Fruit fly (Drosophila melanogaster): Measurements from ENCODE around the gene oc.

Gene oc

dm6 chrX:8665576-8666297, 15.3 kb upstream of the oc start (continued):
- no peak for TF ChIP-seq NFAT (GFP tag; IDR thresholded peaks at IDR 0.05)
- no peak for TF ChIP-seq schlank (tag; optimal IDR thresholded peaks at IDR 0.05)
- no peak for TF ChIP-seq onecut (GFP tag; IDR thresholded peaks at IDR 0.05)
- TF ChIP-seq CG2712 (tag; optimal IDR thresholded peaks at IDR 0.05), result peak; percentile 59
- TF ChIP-seq Side (GFP tag; optimal IDR thresholded peaks at IDR 0.05), result no peak
- peak; percentile 20 for TF ChIP-seq CG8924 (tag; optimal IDR thresholded peaks at IDR 0.05)
- TF ChIP-seq zf30C (GFP tag; optimal IDR thresholded peaks at IDR 0.05), result peak; percentile 71
- TF ChIP-seq lola (GFP tag; optimal IDR thresholded peaks at IDR 0.05), result peak in 1 of 3 experiments; percentile 47
- no peak for TF ChIP-seq Ravus (GFP tag; IDR thresholded peaks at IDR 0.05)
- peak; percentile 25 for TF ChIP-seq CG10267 (tag; optimal IDR thresholded peaks at IDR 0.05)
- TF ChIP-seq CG3163 (GFP tag; optimal IDR thresholded peaks at IDR 0.05), result no peak
- no peak for TF ChIP-seq CG32767 (GFP tag; IDR thresholded peaks at IDR 0.05)
- TF ChIP-seq D (optimal IDR thresholded peaks at IDR 0.05), result no peak
- TF ChIP-seq D (GFP tag; optimal IDR thresholded peaks at IDR 0.05), result no peak
- TF ChIP-seq az2 (GFP tag; optimal IDR thresholded peaks at IDR 0.05), result no peak
- TF ChIP-seq gro (GFP tag; optimal IDR thresholded peaks at IDR 0.05), result no peak
- peak; percentile 18 for TF ChIP-seq CG12391 (tag; optimal IDR thresholded peaks at IDR 0.05)
- no peak for TF ChIP-seq Xbp1 (GFP tag; optimal IDR thresholded peaks at IDR 0.05)
- no peak for TF ChIP-seq Sry-β (GFP tag; optimal IDR thresholded peaks at IDR 0.05)
- TF ChIP-seq CG14710 (tag; optimal IDR thresholded peaks at IDR 0.05), result peak; percentile 38
- no peak for TF ChIP-seq pan (optimal IDR thresholded peaks at IDR 0.05)
- TF ChIP-seq pan (GFP tag; optimal IDR thresholded peaks at IDR 0.05 in 1 of 2, IDR thresholded peaks at IDR 0.05 in 1 of 2), result no peak
- no peak for TF ChIP-seq slou (GFP tag; optimal IDR thresholded peaks at IDR 0.05)
- no peak for TF ChIP-seq HmgZ (tag; optimal IDR thresholded peaks at IDR 0.05)
- TF ChIP-seq CG9727 (GFP tag; optimal IDR thresholded peaks at IDR 0.05), result peak; percentile 33
- no peak for TF ChIP-seq sug (tag; optimal IDR thresholded peaks at IDR 0.05)
- peak; percentile 4 for TF ChIP-seq CoRest (tag; optimal IDR thresholded peaks at IDR 0.05)
- no peak for TF ChIP-seq CG10321 (GFP tag; IDR thresholded peaks at IDR 0.05)
- peak; percentile 57 for TF ChIP-seq dmrt11E (tag; optimal IDR thresholded peaks at IDR 0.05)
- no peak for TF ChIP-seq CG1529 (GFP tag; optimal IDR thresholded peaks at IDR 0.05)
- TF ChIP-seq CG10209 (GFP tag; optimal IDR thresholded peaks at IDR 0.05), result no peak
- no peak for TF ChIP-seq gcm2 (GFP tag; optimal IDR thresholded peaks at IDR 0.05)

DNA sequence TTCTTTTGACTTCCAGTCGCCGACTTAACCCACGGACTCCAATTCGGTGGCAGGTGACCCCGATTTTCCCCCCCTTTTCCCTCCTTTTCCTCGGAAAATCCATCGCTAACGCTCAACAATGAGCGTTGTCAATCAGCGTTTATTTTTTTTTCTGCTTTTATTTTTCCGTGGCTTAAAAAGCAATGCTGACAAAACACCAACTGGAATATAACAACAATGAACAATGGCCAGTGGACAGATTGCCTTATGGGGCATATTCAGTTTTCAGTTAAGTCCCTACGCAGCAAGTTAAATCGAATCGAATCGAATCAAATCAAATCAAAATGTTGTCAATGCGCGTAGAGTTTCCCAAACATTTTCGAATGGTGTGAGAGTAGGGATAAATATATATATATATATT, 13.3 kb upstream of the oc start:
- TF ChIP-seq crol (GFP tag; IDR thresholded peaks at IDR 0.05), result no peak
- TF ChIP-seq otp (GFP tag; IDR thresholded peaks at IDR 0.05), result no peak
- TF ChIP-seq CG14050 (GFP tag; IDR thresholded peaks at IDR 0.05), result no peak
- TF ChIP-seq YL-1 (GFP tag; optimal IDR thresholded peaks at IDR 0.05), result no peak
- TF ChIP-seq Doc3 (GFP tag; IDR thresholded peaks at IDR 0.05; ENCODE audit: partially characterized antibody), result no peak
- TF ChIP-seq zf30C (GFP tag; optimal IDR thresholded peaks at IDR 0.05), result no peak
- TF ChIP-seq CG3838 (GFP tag; optimal IDR thresholded peaks at IDR 0.05), result no peak
- peak; percentile 95 for TF ChIP-seq oc (tag; optimal IDR thresholded peaks at IDR 0.05)

DNA sequence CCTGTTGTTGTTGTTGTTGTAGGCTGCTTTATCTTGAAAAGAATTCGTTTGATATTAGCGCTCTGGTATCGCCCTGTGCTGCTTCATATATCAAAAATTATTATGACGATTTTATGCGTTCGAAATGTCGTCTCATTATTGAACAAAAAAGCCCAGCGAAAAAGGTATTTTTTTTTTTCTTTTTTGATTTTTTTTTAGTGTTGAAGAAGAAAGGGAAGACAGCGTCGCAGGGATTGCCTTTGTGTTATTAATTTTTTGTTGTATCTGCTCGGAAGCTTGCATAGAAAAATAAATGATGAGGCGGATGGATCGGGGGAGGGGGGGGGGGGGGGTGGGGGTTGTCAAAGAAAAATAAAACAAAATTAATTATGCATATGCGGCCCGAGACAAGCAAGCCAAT, 11.8 kb upstream of the oc start:
- no peak for TF ChIP-seq lbe (GFP tag; optimal IDR thresholded peaks at IDR 0.05)
- TF ChIP-seq CG11695 (GFP tag; IDR thresholded peaks at IDR 0.05), result no peak
- TF ChIP-seq vvl (GFP tag; IDR thresholded peaks at IDR 0.05), result 0 out of 2 replicates have a peak, but pooled peaks have one; percentile 20
- no peak for TF ChIP-seq ab (GFP tag; optimal IDR thresholded peaks at IDR 0.05)
- TF ChIP-seq abd-A (tag; optimal IDR thresholded peaks at IDR 0.05), result peak; percentile 24
- no peak for TF ChIP-seq CG8765 (GFP tag; IDR thresholded peaks at IDR 0.05)
- TF ChIP-seq bcd (GFP tag; optimal IDR thresholded peaks at IDR 0.05), result no peak
- peak; percentile 50 for TF ChIP-seq sd (tag; optimal IDR thresholded peaks at IDR 0.05)
- TF ChIP-seq Pdp1 (GFP tag; optimal IDR thresholded peaks at IDR 0.05), result no peak
- TF ChIP-seq oc (tag; optimal IDR thresholded peaks at IDR 0.05), result peak; percentile 88
- TF ChIP-seq gsb-n (tag; optimal IDR thresholded peaks at IDR 0.05), result no peak
- TF ChIP-seq aop (GFP tag; IDR thresholded peaks at IDR 0.05), result no peak
- TF ChIP-seq CG7963 (GFP tag; IDR thresholded peaks at IDR 0.05; ENCODE audit: partially characterized antibody), result no peak
